Fruit fly (Drosophila melanogaster) S2 (cell line): ENCODE measurements around the gene CG15561.

ENCODE experiments used
- CG8478 ChIP-seq: fragments of >200 bp; optimal IDR thresholded peaks from 2 replicates; lab custom pipeline; 2018
- CTCF ChIP-seq, 2 experiments: fragments of >200 bp; optimal IDR thresholded peaks; 2 replicates each; lab custom pipeline; 2018

dm6 chr3R:31243079-31243668 is 27.4 kb upstream of the CG15561 start:
- TF ChIP-seq CG8478 (lab: Kevin White, UChicago), result no peak
- TF ChIP-seq CTCF (optimal IDR thresholded peaks at IDR 0.05; lab: Kevin White, UChicago), result no peak
